Fruit fly (Drosophila melanogaster) whole organism, embryonic: ENCODE results near the gene CG16904.

Source experiments
- C15 ChIP-seq: fragments of 200-800 bp; sonication (Bioruptor generic); IDR thresholded peaks from 3 replicates; pipeline ENCODE4 v1.3.6; 2022; ENCODE audit warnings: missing biosample characterization, missing genetic modification characterization
- CG1024 ChIP-seq: fragments of 200-800 bp; sonication (Bioruptor generic); IDR thresholded peaks from 2 replicates; pipeline ENCODE4 v1.3.6; 2022; ENCODE audit warnings: missing biosample characterization, missing genetic modification characterization
- CG10431 ChIP-seq: fragments of 200-800 bp; sonication (Bioruptor generic); optimal IDR thresholded peaks from 3 replicates; lab custom pipeline; 2018; ENCODE audit warnings: missing biosample characterization, mild to moderate bottlenecking, missing genetic modification characterization
- CG11695 ChIP-seq: fragments of 200-800 bp; sonication (Bioruptor generic); IDR thresholded peaks from 3 replicates; pipeline ENCODE4 v1.3.6; 2022; ENCODE audit warnings: missing biosample characterization, missing genetic modification characterization
- CG12071 ChIP-seq: fragments of 200-800 bp; sonication (Bioruptor generic); optimal IDR thresholded peaks from 3 replicates; lab custom pipeline; 2018; ENCODE audit warnings: missing biosample characterization, mild to moderate bottlenecking, missing genetic modification characterization
- CG13624 ChIP-seq: fragments of 200-800 bp; sonication (Bioruptor generic); optimal IDR thresholded peaks from 2 replicates; lab custom pipeline; 2016; ENCODE audit warnings: missing biosample characterization, missing genetic modification characterization
- CG15601 ChIP-seq: fragments of 200-800 bp; sonication (Bioruptor generic); optimal IDR thresholded peaks from 3 replicates; lab custom pipeline; 2019; ENCODE audit warnings: missing biosample characterization, mild to moderate bottlenecking, missing genetic modification characterization, moderate library complexity
- CG17186 ChIP-seq: fragments of 200-800 bp; sonication (Bioruptor generic); optimal IDR thresholded peaks from 3 replicates; lab custom pipeline; 2017; ENCODE audit warnings: missing biosample characterization, missing genetic modification reagents, missing genetic modification characterization
- CG17361 ChIP-seq: fragments of 200-800 bp; sonication (Bioruptor generic); IDR thresholded peaks from 3 replicates; pipeline ENCODE4 v1.3.6; 2022; ENCODE audit warnings: missing biosample characterization, missing genetic modification characterization
- CG17829 ChIP-seq: fragments of 200-800 bp; optimal IDR thresholded peaks from 2 replicates; lab custom pipeline; 2019; ENCODE audit warnings: missing biosample characterization, mild to moderate bottlenecking, missing genetic modification characterization, moderate library complexity
- CG18011 ChIP-seq: fragments of 200-800 bp; sonication (Bioruptor generic); optimal IDR thresholded peaks from 2 replicates; lab custom pipeline; 2017; ENCODE audit warnings: missing biosample characterization, missing genetic modification characterization, mild to moderate bottlenecking, moderate library complexity, missing genotype
- CG1832 ChIP-seq: fragments of 200-800 bp; sonication (Bioruptor generic); optimal IDR thresholded peaks from 2 replicates; lab custom pipeline; 2017; ENCODE audit warnings: missing biosample characterization, mild to moderate bottlenecking, missing genetic modification characterization, inconsistent platforms
- CG2712 ChIP-seq: fragments of 200-800 bp; optimal IDR thresholded peaks from 3 replicates; lab custom pipeline; 2019; ENCODE audit warnings: missing biosample characterization, mild to moderate bottlenecking, missing genetic modification characterization, moderate library complexity
- CG3065 ChIP-seq: fragments of 200-800 bp; sonication (Bioruptor generic); optimal IDR thresholded peaks from 2 replicates; lab custom pipeline; 2016; ENCODE audit warnings: missing biosample characterization, missing genetic modification characterization
- CG9876 ChIP-seq: fragments of 200-800 bp; sonication (Bioruptor generic); optimal IDR thresholded peaks from 2 replicates; lab custom pipeline; 2016; ENCODE audit warnings: missing biosample characterization, missing genetic modification characterization
- Chrac-16 ChIP-seq: fragments of 200-800 bp; sonication (Bioruptor generic); optimal IDR thresholded peaks from 3 replicates; lab custom pipeline; 2016; ENCODE audit warnings: missing biosample characterization, missing genetic modification characterization
- CkIIα-i1 ChIP-seq: fragments of 200-800 bp; sonication (Bioruptor generic); IDR thresholded peaks from 2 replicates; pipeline ENCODE4 v1.3.6; 2022; ENCODE audit warnings: missing biosample characterization, missing genetic modification characterization
- D ChIP-seq, 2 experiments: fragments of 200-800 bp in 1 of 2; fragments of >200 bp in 1 of 2; sonication (Bioruptor generic) in 1 of 2; optimal IDR thresholded peaks; 2 replicates in 1 of 2; 3 replicates in 1 of 2; lab custom pipeline; 2017; ENCODE audit warnings: mild to moderate bottlenecking in 1 of 2, missing biosample characterization in 1 of 2, missing genetic modification characterization in 1 of 2, missing genetic modification reagents in 1 of 2
- Dll ChIP-seq: fragments of 200-800 bp; sonication (Bioruptor generic); IDR thresholded peaks from 4 replicates; pipeline ENCODE4 v1.3.6; 2022; ENCODE audit warnings: missing biosample characterization, missing genetic modification characterization; ENCODE audit not compliant: partially characterized antibody
- Eip74EF ChIP-seq, 2 experiments: fragments of 200-800 bp in 1 of 2; fragments of >200 bp in 1 of 2; sonication (Bioruptor generic) in 1 of 2; optimal IDR thresholded peaks; 2 replicates each; lab custom pipeline; 2017 to 2019; ENCODE audit warnings: missing biosample characterization in 2 of 2, missing genetic modification characterization in 2 of 2, mild to moderate bottlenecking in 1 of 2, moderate library complexity in 1 of 2
- Gug ChIP-seq: fragments of 200-800 bp; sonication (Bioruptor generic); IDR thresholded peaks from 4 replicates; pipeline ENCODE4 v1.3.6; 2022; ENCODE audit warnings: missing biosample characterization, missing genetic modification characterization
- H15 ChIP-seq: fragments of 200-800 bp; sonication (Bioruptor generic); IDR thresholded peaks from 3 replicates; pipeline ENCODE4 v1.3.6; 2022; ENCODE audit warnings: missing biosample characterization, missing genetic modification characterization
- Hr51 ChIP-seq, 2 experiments: fragments of 200-800 bp; sonication (Bioruptor generic); optimal IDR thresholded peaks; 2 replicates in 1 of 2; 3 replicates in 1 of 2; lab custom pipeline; 2016 to 2018; ENCODE audit warnings: missing biosample characterization in 2 of 2, missing genetic modification characterization in 2 of 2, mild to moderate bottlenecking in 1 of 2, moderate library complexity in 1 of 2
- MTF-1 ChIP-seq: fragments of 200-800 bp; sonication (Bioruptor generic); optimal IDR thresholded peaks from 2 replicates; lab custom pipeline; 2018; ENCODE audit warnings: missing biosample characterization, mild to moderate bottlenecking, missing genetic modification characterization, borderline replicate concordance
- Nf-YB ChIP-seq: fragments of 200-800 bp; sonication (Bioruptor generic); optimal IDR thresholded peaks from 3 replicates; lab custom pipeline; 2019; ENCODE audit warnings: missing biosample characterization, mild to moderate bottlenecking, missing genetic modification characterization, moderate library complexity
- Rx ChIP-seq: fragments of 200-800 bp; sonication (Bioruptor generic); IDR thresholded peaks from 2 replicates; pipeline ENCODE4 v1.3.6; 2022; ENCODE audit warnings: missing biosample characterization, missing genetic modification characterization
- Side ChIP-seq: fragments of 200-800 bp; sonication (Bioruptor generic); optimal IDR thresholded peaks from 2 replicates; lab custom pipeline; 2016; ENCODE audit warnings: missing biosample characterization, missing genetic modification characterization
- Taf1 ChIP-seq: fragments of 200-800 bp; sonication (Bioruptor generic); IDR thresholded peaks from 2 replicates; pipeline ENCODE4 v1.3.6; 2022; ENCODE audit warnings: missing biosample characterization, missing genetic modification characterization
- Tbp ChIP-seq: fragments of >200 bp; optimal IDR thresholded peaks from 2 replicates; lab custom pipeline; 2018; ENCODE audit warnings: missing biosample characterization, missing genetic modification characterization
- Usf ChIP-seq: fragments of 200-800 bp; sonication (Bioruptor generic); optimal IDR thresholded peaks from 2 replicates; lab custom pipeline; 2017; ENCODE audit warnings: missing genotype, missing biosample characterization, missing genetic modification characterization
- ab ChIP-seq: fragments of 200-800 bp; sonication (Bioruptor generic); optimal IDR thresholded peaks from 2 replicates; lab custom pipeline; 2016; ENCODE audit warnings: missing biosample characterization, missing genetic modification characterization
- amos ChIP-seq: fragments of 200-800 bp; sonication (Bioruptor generic); IDR thresholded peaks from 2 replicates; pipeline ENCODE4 v1.3.6; 2022; ENCODE audit warnings: missing biosample characterization, missing genetic modification characterization; ENCODE audit not compliant: partially characterized antibody
- ap ChIP-seq: fragments of 200-800 bp; sonication (Bioruptor generic); IDR thresholded peaks from 2 replicates; pipeline ENCODE4 v1.3.6; 2022; ENCODE audit warnings: missing biosample characterization, missing genetic modification characterization
- chif ChIP-seq, 2 experiments: fragments of 200-800 bp; sonication (Bioruptor generic); optimal IDR thresholded peaks; 3 replicates each; lab custom pipeline; 2016; ENCODE audit warnings: missing biosample characterization in 2 of 2, missing genetic modification characterization in 2 of 2
- crp ChIP-seq, 2 experiments: fragments of 200-800 bp; sonication (Bioruptor generic); optimal IDR thresholded peaks; 2 replicates in 1 of 2; 3 replicates in 1 of 2; lab custom pipeline; 2017; ENCODE audit warnings: missing biosample characterization in 2 of 2, missing genetic modification characterization in 2 of 2, mild to moderate bottlenecking in 1 of 2, moderate library complexity in 1 of 2
- eyg ChIP-seq: fragments of 200-800 bp; sonication (Bioruptor generic); optimal IDR thresholded peaks from 3 replicates; lab custom pipeline; 2016; ENCODE audit warnings: missing biosample characterization, missing genetic modification characterization
- gfzf ChIP-seq: fragments of 200-800 bp; sonication (Bioruptor generic); optimal IDR thresholded peaks from 2 replicates; lab custom pipeline; 2016; ENCODE audit warnings: missing biosample characterization, mild to moderate bottlenecking, missing genetic modification characterization, moderate library complexity
- grn ChIP-seq: fragments of 200-800 bp; sonication (Bioruptor generic); optimal IDR thresholded peaks from 3 replicates; lab custom pipeline; 2017; ENCODE audit warnings: missing biosample characterization, missing genetic modification characterization
- gsb ChIP-seq: fragments of 200-800 bp; sonication (Bioruptor generic); IDR thresholded peaks from 2 replicates; pipeline ENCODE4 v1.3.6; 2022; ENCODE audit warnings: missing biosample characterization, missing genetic modification characterization
- mld ChIP-seq: fragments of 200-800 bp; sonication (Bioruptor generic); IDR thresholded peaks from 3 replicates; pipeline ENCODE4 v1.3.6; 2022; ENCODE audit warnings: missing biosample characterization, missing genetic modification characterization; ENCODE audit not compliant: partially characterized antibody
- pb ChIP-seq: fragments of 200-800 bp; sonication (Bioruptor generic); optimal IDR thresholded peaks from 3 replicates; lab custom pipeline; 2016; ENCODE audit warnings: missing biosample characterization, missing genetic modification characterization
- prd ChIP-seq, 3 experiments: fragments of >200 bp in 2 of 3; fragments of 200-800 bp in 1 of 3; sonication (Bioruptor generic) in 1 of 3; optimal IDR thresholded peaks in 2 of 3; IDR thresholded peaks in 1 of 3; 2 replicates in 2 of 3; 3 replicates in 1 of 3; pipeline versions ENCODE4 v1.3.6 to Lab custom; 2017 to 2022; ENCODE audit warnings: missing biosample characterization in 1 of 3, missing genetic modification characterization in 1 of 3
- rib ChIP-seq: fragments of 200-800 bp; sonication (Bioruptor generic); IDR thresholded peaks from 2 replicates; pipeline ENCODE4 v1.3.6; 2022; ENCODE audit warnings: missing biosample characterization, missing genetic modification characterization
- sima ChIP-seq: fragments of 200-800 bp; sonication (Bioruptor generic); optimal IDR thresholded peaks from 2 replicates; lab custom pipeline; 2016; ENCODE audit warnings: missing biosample characterization, missing genetic modification characterization
- slou ChIP-seq: fragments of 200-800 bp; sonication (Bioruptor generic); optimal IDR thresholded peaks from 3 replicates; lab custom pipeline; 2016; ENCODE audit warnings: missing biosample characterization, missing genetic modification characterization
- stwl ChIP-seq: fragments of 200-800 bp; sonication (Bioruptor generic); optimal IDR thresholded peaks from 3 replicates; lab custom pipeline; 2018; ENCODE audit warnings: missing biosample characterization, mild to moderate bottlenecking, missing genetic modification characterization, moderate library complexity
- trem ChIP-seq: fragments of 200-800 bp; optimal IDR thresholded peaks from 3 replicates; lab custom pipeline; 2019; ENCODE audit warnings: missing biosample characterization, mild to moderate bottlenecking, missing genetic modification characterization, moderate library complexity
- usp ChIP-seq: fragments of >200 bp; optimal IDR thresholded peaks from 2 replicates; lab custom pipeline; 2017; ENCODE audit warnings: missing biosample characterization, missing genetic modification characterization

The CG16904 gene

DNA sequence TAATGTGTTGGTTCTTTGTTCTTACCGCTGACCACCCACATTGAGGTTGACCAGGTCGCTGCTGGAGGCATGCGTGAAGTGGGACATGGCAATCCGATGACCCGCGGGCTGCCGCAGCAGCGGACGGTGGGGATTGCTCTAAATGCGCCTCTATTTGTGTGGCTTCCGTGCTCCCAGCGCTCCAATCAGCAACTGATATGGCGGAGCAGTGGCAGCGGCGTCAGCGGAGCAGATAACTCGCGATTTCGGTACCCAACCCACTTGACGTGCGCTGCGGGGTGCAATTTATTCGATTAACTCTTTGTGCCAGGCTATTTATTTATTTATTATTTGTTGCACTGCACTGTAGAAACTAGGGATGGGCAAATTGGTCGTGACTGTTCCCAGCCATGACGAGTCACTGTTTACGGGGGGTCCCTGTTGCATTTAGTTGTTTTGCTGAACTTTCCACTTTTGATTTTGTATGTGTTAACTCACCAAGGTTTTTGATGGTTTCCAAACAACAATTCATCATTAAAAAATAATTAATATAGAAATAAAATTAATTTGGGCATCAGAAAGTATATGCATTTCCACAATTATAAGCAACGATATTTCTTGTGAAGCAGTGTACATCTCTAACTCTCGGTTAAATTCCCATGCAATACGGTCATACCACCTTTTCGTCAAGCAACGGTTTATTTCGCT, 16.0 kb downstream of the CG16904 start, which contains the start of the genes CG9467 and CG8526 (continued):
- no peak for TF ChIP-seq usp
- peak; percentile 27; the same call in 1 of the 3 replicates for TF ChIP-seq H15
- peak; percentile 57; the same call in 3 of the 4 replicates for TF ChIP-seq Gug
- TF ChIP-seq CG11695 (GFP tag; lab: Robert Waterston, UW) = peak; percentile 23; the same call in 1 of the 3 replicates
- TF ChIP-seq CG12071 (GFP tag; lab: Kevin White, UChicago) = no peak
- TF ChIP-seq eyg (GFP tag; lab: Kevin White, UChicago) = no peak
- TF ChIP-seq Usf = peak; percentile 49
- TF ChIP-seq Side (GFP tag; lab: Kevin White, UChicago) = no peak
- TF ChIP-seq grn (GFP tag; lab: Kevin White, UChicago) = no peak
- TF ChIP-seq Taf1 = peak; percentile 21; the same call in 1 of the 2 replicates
- peak; percentile 88 for TF ChIP-seq Dll
- TF ChIP-seq Chrac-16 (GFP tag; lab: Kevin White, UChicago) = peak; percentile 74
- TF ChIP-seq Tbp (GFP tag; lab: Kevin White, UChicago) = no peak
- TF ChIP-seq crp (GFP tag; optimal IDR thresholded peaks at IDR 0.05; lab: Kevin White, UChicago) = peak in 1 of 2 experiments; percentile 15
- TF ChIP-seq CG17361 (GFP tag; lab: Robert Waterston, UW) = peak; percentile 87
- TF ChIP-seq stwl (tag; lab: Kevin White, UChicago) = peak; percentile 66
- peak; percentile 37 for TF ChIP-seq CG3065 (GFP tag; lab: Kevin White, UChicago)
- no peak for TF ChIP-seq Nf-YB (GFP tag; lab: Kevin White, UChicago)
- peak; percentile 70 for TF ChIP-seq gfzf (GFP tag; lab: Kevin White, UChicago)
- TF ChIP-seq chif (GFP tag; optimal IDR thresholded peaks at IDR 0.05; lab: Kevin White, UChicago) = peak in 1 of 2 experiments; percentile 20
- TF ChIP-seq CG10431 (GFP tag; lab: Kevin White, UChicago) = no peak
- TF ChIP-seq slou (GFP tag; lab: Kevin White, UChicago) = peak; percentile 59
- no peak for TF ChIP-seq prd (optimal IDR thresholded peaks at IDR 0.05; lab: Kevin White, UChicago)
- TF ChIP-seq prd (GFP tag; IDR thresholded peaks at IDR 0.05; lab: Robert Waterston, UW) = peak; percentile 84
- no peak for TF ChIP-seq gsb (GFP tag; lab: Robert Waterston, UW)
- TF ChIP-seq CG13624 (GFP tag; lab: Kevin White, UChicago) = peak; percentile 58
- peak; percentile 65 for TF ChIP-seq CG15601 (tag; lab: Kevin White, UChicago)
- no peak for TF ChIP-seq MTF-1 (GFP tag; lab: Kevin White, UChicago)
- TF ChIP-seq CkIIα-i1 (GFP tag; lab: Robert Waterston, UW) = no peak
- no peak for TF ChIP-seq ap (GFP tag; lab: Robert Waterston, UW)
- TF ChIP-seq rib (GFP tag; lab: Robert Waterston, UW) = no peak
- TF ChIP-seq CG17186 (GFP tag; lab: Kevin White, UChicago) = peak; percentile 24
- no peak for TF ChIP-seq CG1832
- 0 out of 3 replicates have a peak, but pooled peaks have one; percentile 17 for TF ChIP-seq C15 (GFP tag; lab: Robert Waterston, UW)
- peak; percentile 79 for TF ChIP-seq trem
- no peak for TF ChIP-seq CG1024
- peak; percentile 23; the same call in 1 of the 3 replicates for TF ChIP-seq mld (GFP tag; lab: Robert Waterston, UW)
- TF ChIP-seq CG18011 = peak; percentile 26
- peak; percentile 78 for TF ChIP-seq CG17829
- no peak for TF ChIP-seq pb (GFP tag; lab: Kevin White, UChicago)
- TF ChIP-seq CG2712 (tag; lab: Kevin White, UChicago) = peak; percentile 80
- no peak for TF ChIP-seq ab
- no peak for TF ChIP-seq D (optimal IDR thresholded peaks at IDR 0.05; lab: Kevin White, UChicago)
- TF ChIP-seq D (GFP tag; optimal IDR thresholded peaks at IDR 0.05; lab: Kevin White, UChicago) = no peak
- TF ChIP-seq CG9876 (GFP tag; lab: Kevin White, UChicago) = no peak
- no peak for TF ChIP-seq Hr51 (GFP tag; optimal IDR thresholded peaks at IDR 0.05; lab: Kevin White, UChicago)
- peak; percentile 75 for TF ChIP-seq amos (GFP tag; lab: Robert Waterston, UW)
- TF ChIP-seq sima = no peak
- no peak for TF ChIP-seq Rx (GFP tag; lab: Robert Waterston, UW)
- no peak for TF ChIP-seq Eip74EF (GFP tag; optimal IDR thresholded peaks at IDR 0.05; lab: Kevin White, UChicago)
